Worm (Caenorhabditis elegans) whole organism, young adult: Measurements from ENCODE around the gene nhr-108.

Experiments used
- T07F8.4 ChIP-seq: sonication (generic microtip); optimal IDR thresholded peaks from 2 replicates; lab custom pipeline; 2016; ENCODE audit warnings: mild to moderate bottlenecking, missing genetic modification characterization, moderate library complexity, missing compliant biosample characterization
- bed-2 ChIP-seq: fragments of 200-800 bp; sonication (Bioruptor generic); IDR thresholded peaks from 2 replicates; pipeline ENCODE4 v1.3.6; 2022; ENCODE audit warnings: missing genetic modification reagents, missing genetic modification characterization, missing compliant biosample characterization
- ceh-27 ChIP-seq: fragments of 200-800 bp; sonication (Bioruptor generic); optimal IDR thresholded peaks from 2 replicates; lab custom pipeline; 2018; ENCODE audit warnings: mild to moderate bottlenecking, missing genetic modification characterization, moderate library complexity, missing compliant biosample characterization
- let-526 ChIP-seq: fragments of 200-800 bp; sonication (Bioruptor generic); IDR thresholded peaks from 2 replicates; pipeline ENCODE4 v1.3.6; 2022; ENCODE audit warnings: missing genetic modification reagents, missing genetic modification characterization, missing compliant biosample characterization
- mcd-1 ChIP-seq: fragments of 200-800 bp; sonication (Bioruptor generic); IDR thresholded peaks from 2 replicates; pipeline ENCODE4 v1.3.6; 2022; ENCODE audit warnings: missing genetic modification reagents, missing genetic modification characterization, missing compliant biosample characterization
- snpc-1.1 ChIP-seq: sonication (generic microtip); optimal IDR thresholded peaks from 2 replicates; lab custom pipeline; 2017; ENCODE audit warnings: missing genetic modification characterization, mild to moderate bottlenecking, missing compliant biosample characterization, antibody characterized with exemption, moderate library complexity, missing genotype, missing genetic modification reagents; ENCODE audit not compliant: insufficient read depth

DNA sequence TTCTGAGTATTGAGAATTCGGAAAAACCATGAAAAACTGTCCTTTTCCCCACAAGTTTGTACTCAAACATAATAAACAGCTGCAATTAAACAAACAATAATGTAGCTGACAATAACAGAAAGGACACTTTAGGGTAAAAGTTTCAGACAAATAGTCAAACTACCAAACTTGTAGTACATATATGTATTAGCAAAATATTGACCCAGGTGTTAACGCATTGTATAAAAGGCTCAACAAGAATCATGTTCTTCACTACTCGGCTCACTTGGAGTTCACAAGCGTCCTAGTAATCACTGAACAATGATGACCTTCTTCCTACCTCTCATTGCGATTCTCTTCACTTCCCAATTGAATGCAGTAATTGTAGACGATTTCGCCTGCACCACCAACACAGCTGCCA lies 12.4 kb downstream of the nhr-108 start, which contains the start of gene F35E8.6:
- no peak for TF ChIP-seq mcd-1 (GFP tag; lab: Robert Waterston, UW)
- no peak for TF ChIP-seq let-526 (GFP tag; lab: Robert Waterston, UW)
- TF ChIP-seq bed-2: no peak
- no peak for TF ChIP-seq T07F8.4 (tag; lab: Kevin White, UChicago)
- no peak for TF ChIP-seq snpc-1.1 (tag; lab: Kevin White, UChicago)
- TF ChIP-seq ceh-27 (GFP tag; lab: Kevin White, UChicago): no peak
